Worm (Caenorhabditis elegans) whole organism, late embryonic: ENCODE data around the gene str-196.

Experiments
- C08G9.2 ChIP-seq: sonication (generic microtip); optimal IDR thresholded peaks from 2 replicates; lab custom pipeline; 2016; ENCODE audit warnings: mild to moderate bottlenecking, missing genetic modification characterization, moderate library complexity, missing compliant biosample characterization
- C38D4.7 ChIP-seq: fragments of 200-800 bp; sonication (Bioruptor generic); optimal IDR thresholded peaks from 2 replicates; lab custom pipeline; 2018; ENCODE audit warnings: mild to moderate bottlenecking, missing genetic modification characterization, moderate library complexity, missing compliant biosample characterization
- F13H6.1 ChIP-seq: sonication (generic microtip); optimal IDR thresholded peaks from 2 replicates; lab custom pipeline; 2016; ENCODE audit warnings: missing genetic modification characterization, missing compliant biosample characterization
- K09A11.1 ChIP-seq: sonication (generic microtip); optimal IDR thresholded peaks from 2 replicates; lab custom pipeline; 2017; ENCODE audit warnings: antibody characterized with exemption, mild to moderate bottlenecking, missing genetic modification characterization, missing compliant biosample characterization; ENCODE audit not compliant: insufficient read depth
- Y22D7AL.16 ChIP-seq: sonication (generic microtip); optimal IDR thresholded peaks from 2 replicates; lab custom pipeline; 2016; ENCODE audit warnings: missing genetic modification characterization, missing compliant biosample characterization
- ahr-1 ChIP-seq: sonication (generic microtip); optimal IDR thresholded peaks from 2 replicates; lab custom pipeline; 2016; ENCODE audit warnings: missing genetic modification characterization, missing compliant biosample characterization
- ceh-14 ChIP-seq: sonication (generic microtip); optimal IDR thresholded peaks from 2 replicates; lab custom pipeline; 2016; ENCODE audit warnings: missing genotype, missing genetic modification characterization, missing compliant biosample characterization
- ceh-22 ChIP-seq: sonication (generic microtip); optimal IDR thresholded peaks from 2 replicates; lab custom pipeline; 2017; ENCODE audit warnings: missing biosample characterization, missing genetic modification characterization
- ceh-31 ChIP-seq: sonication (generic microtip); optimal IDR thresholded peaks from 2 replicates; lab custom pipeline; 2016; ENCODE audit warnings: missing genetic modification characterization, missing compliant biosample characterization
- ceh-45 ChIP-seq: fragments of 200-800 bp; sonication (Bioruptor generic); IDR thresholded peaks from 2 replicates; pipeline ENCODE4 v1.3.6; 2022; ENCODE audit warnings: missing genetic modification reagents, missing genetic modification characterization, missing compliant biosample characterization
- ceh-6 ChIP-seq: fragments of 200-800 bp; sonication (Bioruptor generic); optimal IDR thresholded peaks from 2 replicates; lab custom pipeline; 2018; ENCODE audit warnings: mild to moderate bottlenecking, missing genetic modification characterization, missing compliant biosample characterization
- ceh-9 ChIP-seq: sonication (generic microtip); optimal IDR thresholded peaks from 2 replicates; lab custom pipeline; 2016; ENCODE audit warnings: mild to moderate bottlenecking, missing genetic modification characterization, inconsistent platforms, missing compliant biosample characterization
- dmd-4 ChIP-seq: sonication (generic microtip); optimal IDR thresholded peaks from 2 replicates; lab custom pipeline; 2016; ENCODE audit warnings: borderline replicate concordance, missing genetic modification characterization, missing compliant biosample characterization
- elt-2 ChIP-seq: sonication (generic microtip); optimal IDR thresholded peaks from 2 replicates; lab custom pipeline; 2016; ENCODE audit warnings: missing genetic modification reagents, missing genetic modification characterization, missing compliant biosample characterization
- elt-4 ChIP-seq: sonication (generic microtip); optimal IDR thresholded peaks from 2 replicates; lab custom pipeline; 2016; ENCODE audit warnings: missing genetic modification characterization, missing compliant biosample characterization
- ets-4 ChIP-seq: sonication (generic microtip); optimal IDR thresholded peaks from 2 replicates; lab custom pipeline; 2016; ENCODE audit warnings: missing genetic modification characterization, missing compliant biosample characterization
- eyg-1 ChIP-seq: sonication (generic microtip); optimal IDR thresholded peaks from 2 replicates; lab custom pipeline; 2016; ENCODE audit warnings: missing genotype, missing genetic modification characterization, missing compliant biosample characterization
- fax-1 ChIP-seq: sonication (generic microtip); optimal IDR thresholded peaks from 2 replicates; lab custom pipeline; 2016; ENCODE audit warnings: missing genotype, missing genetic modification characterization, missing compliant biosample characterization
- hlh-15 ChIP-seq: sonication (generic microtip); optimal IDR thresholded peaks from 2 replicates; lab custom pipeline; 2016; ENCODE audit warnings: missing genetic modification characterization, missing compliant biosample characterization
- hlh-30 ChIP-seq: sonication (generic microtip); optimal IDR thresholded peaks from 2 replicates; lab custom pipeline; 2017; ENCODE audit warnings: antibody characterized with exemption, missing genetic modification characterization, missing compliant biosample characterization; ENCODE audit not compliant: insufficient read depth
- lim-6 ChIP-seq: sonication (generic microtip); optimal IDR thresholded peaks from 2 replicates; lab custom pipeline; 2016; ENCODE audit warnings: missing genetic modification characterization, missing compliant biosample characterization
- lin-11 ChIP-seq: fragments of 200-800 bp; sonication (Bioruptor generic); optimal IDR thresholded peaks from 2 replicates; lab custom pipeline; 2018; ENCODE audit warnings: mild to moderate bottlenecking, missing genetic modification characterization, missing compliant biosample characterization
- madf-2 ChIP-seq: sonication (generic microtip); optimal IDR thresholded peaks from 2 replicates; lab custom pipeline; 2017; ENCODE audit warnings: missing genetic modification characterization, missing compliant biosample characterization
- nhr-11 ChIP-seq: fragments of 150-350 bp; optimal IDR thresholded peaks from 2 replicates; lab custom pipeline; 2014; ENCODE audit warnings: missing biosample characterization, missing genetic modification characterization
- nhr-232 ChIP-seq: sonication (generic microtip); optimal IDR thresholded peaks from 2 replicates; lab custom pipeline; 2016; ENCODE audit warnings: missing genetic modification characterization, missing compliant biosample characterization
- pag-3 ChIP-seq: sonication (generic microtip); optimal IDR thresholded peaks from 2 replicates; lab custom pipeline; 2016; ENCODE audit warnings: missing compliant biosample characterization, missing genetic modification characterization, borderline replicate concordance
- pat-9 ChIP-seq: fragments of 200-800 bp; sonication (Bioruptor generic); optimal IDR thresholded peaks from 2 replicates; lab custom pipeline; 2018; ENCODE audit warnings: mild to moderate bottlenecking, missing genetic modification characterization, moderate library complexity, missing compliant biosample characterization
- pha-2 ChIP-seq: sonication (generic microtip); optimal IDR thresholded peaks from 2 replicates; lab custom pipeline; 2017; ENCODE audit warnings: mild to moderate bottlenecking, missing genetic modification characterization, missing compliant biosample characterization
- pha-4 ChIP-seq: fragments of 150-350 bp; optimal IDR thresholded peaks from 2 replicates; lab custom pipeline; 2018; ENCODE audit warnings: missing biosample characterization, missing genetic modification reagents, missing genetic modification characterization
- pqm-1 ChIP-seq: sonication (generic microtip); optimal IDR thresholded peaks from 2 replicates; lab custom pipeline; 2016; ENCODE audit warnings: missing genetic modification characterization, missing compliant biosample characterization
- pros-1 ChIP-seq: fragments of 150-350 bp; optimal IDR thresholded peaks from 2 replicates; lab custom pipeline; 2014; ENCODE audit warnings: missing biosample characterization, missing genetic modification reagents, missing genetic modification characterization
- ref-2 ChIP-seq: sonication (generic microtip); optimal IDR thresholded peaks from 2 replicates; lab custom pipeline; 2016; ENCODE audit warnings: missing genetic modification characterization, missing compliant biosample characterization
- unc-3 ChIP-seq, 2 experiments: fragments of 200-800 bp in 1 of 2; sonication (Bioruptor generic) in 1 of 2; sonication (generic microtip) in 1 of 2; conservative IDR thresholded peaks in 1 of 2; optimal IDR thresholded peaks in 1 of 2; 2 replicates each; pipeline versions ENCODE4 v1.3.6 to Lab custom; 2016 to 2022; ENCODE audit warnings: missing compliant biosample characterization in 2 of 2, missing genetic modification characterization in 2 of 2, missing genetic modification reagents in 1 of 2
- unc-55 ChIP-seq: sonication (generic microtip); optimal IDR thresholded peaks from 2 replicates; lab custom pipeline; 2017; ENCODE audit warnings: missing biosample characterization, missing genetic modification reagents, missing genetic modification characterization
- zip-5 ChIP-seq: sonication (generic microtip); optimal IDR thresholded peaks from 2 replicates; lab custom pipeline; 2016; ENCODE audit warnings: missing genetic modification characterization, missing compliant biosample characterization
- ztf-16 ChIP-seq: sonication (generic microtip); optimal IDR thresholded peaks from 2 replicates; lab custom pipeline; 2017; ENCODE audit warnings: missing genetic modification characterization, missing compliant biosample characterization

Gene str-196

ce11 chrV:449130-449529 is 42.4 kb upstream of the str-196 start, which contains the start of gene srh-35:
Gene srh-35 (minus strand): TSS chrV:449230.
- TF ChIP-seq F13H6.1: no peak
- TF ChIP-seq hlh-30: no peak
- TF ChIP-seq lin-11 (tag; lab: Kevin White, UChicago): no peak

ce11 chrV:449685-450084 is 41.8 kb upstream of the str-196 start, which contains the start of gene M02H5.8:
Gene M02H5.8 (plus strand): TSS chrV:449981.
- TF ChIP-seq C38D4.7 (GFP tag; lab: Kevin White, UChicago) (no peak), unc-3 (GFP tag; conservative IDR thresholded peaks at IDR 0.05; lab: Robert Waterston, UW) (no peak), unc-3 (tag; optimal IDR thresholded peaks at IDR 0.05; lab: Kevin White, UChicago) (no peak), ref-2 (tag; lab: Kevin White, UChicago) (no peak), ahr-1 (tag; lab: Kevin White, UChicago) (no peak), madf-2 (no peak)

DNA sequence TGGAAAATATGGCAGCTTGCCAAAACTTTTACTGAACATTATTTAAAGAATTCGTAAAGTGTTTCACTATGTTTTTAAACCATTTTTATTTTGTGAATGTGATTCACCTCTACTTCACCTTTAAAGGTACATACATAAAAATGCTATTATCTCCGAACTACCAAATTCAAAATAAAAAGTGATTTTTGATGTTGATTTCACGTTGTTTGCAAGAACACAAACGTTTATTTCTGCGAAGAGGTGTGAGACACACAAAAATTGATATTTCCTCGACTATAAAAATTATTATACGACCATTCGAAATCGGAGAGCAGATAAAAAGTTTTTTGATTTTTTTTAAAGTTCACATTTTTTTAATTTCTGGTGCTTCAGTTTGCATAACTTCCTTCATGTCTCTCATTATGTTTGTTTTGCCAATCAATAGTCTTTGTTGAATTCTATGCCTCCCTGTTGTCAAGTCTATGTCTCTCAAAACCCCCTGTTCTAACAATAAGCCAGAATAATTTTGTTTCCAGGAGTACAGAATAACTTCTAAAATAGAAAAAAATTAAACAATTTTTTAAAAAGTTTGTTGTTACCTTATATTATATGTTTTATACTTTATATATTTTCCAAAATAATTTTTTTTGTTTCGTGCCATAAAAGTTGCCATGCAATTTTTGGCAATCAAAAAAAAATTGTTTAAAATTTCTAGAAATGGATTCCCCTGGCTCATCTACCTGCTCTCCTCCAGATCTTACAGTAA is 40.6 kb upstream of the str-196 start, which contains the start of gene nhr-123:
nhr-123 (plus strand) TSS at position 695 of the 745 bp plus-strand sequence.
- TF ChIP-seq Y22D7AL.16 (tag; lab: Kevin White, UChicago): no peak
- TF ChIP-seq nhr-232: no peak
- TF ChIP-seq ceh-31 (tag; lab: Kevin White, UChicago): no peak
- TF ChIP-seq ahr-1 (tag; lab: Kevin White, UChicago): no peak
- no peak for TF ChIP-seq ceh-9 (tag; lab: Kevin White, UChicago)
- TF ChIP-seq pat-9 (tag; lab: Kevin White, UChicago): no peak
- TF ChIP-seq hlh-30: no peak
- TF ChIP-seq pag-3: no peak
- TF ChIP-seq unc-55 (GFP tag; lab: Kevin White, UChicago): no peak
- TF ChIP-seq madf-2: no peak
- no peak for TF ChIP-seq pha-2 (tag; lab: Kevin White, UChicago)
- no peak for TF ChIP-seq lim-6 (tag; lab: Kevin White, UChicago)
- TF ChIP-seq zip-5 (tag; lab: Kevin White, UChicago): no peak
- TF ChIP-seq pros-1: no peak
- no peak for TF ChIP-seq ceh-14 (tag; lab: Kevin White, UChicago)
- TF ChIP-seq dmd-4: no peak
- no peak for TF ChIP-seq elt-2
- no peak for TF ChIP-seq ceh-22 (tag; lab: Kevin White, UChicago)

ce11 chrV:453569-453968 is 38.0 kb upstream of the str-196 start, which contains the start of gene nhr-98:
Gene nhr-98 (plus strand): TSS chrV:453869.
- TF ChIP-seq madf-2: no peak
- TF ChIP-seq hlh-15: no peak
- no peak for TF ChIP-seq Y22D7AL.16 (tag; lab: Kevin White, UChicago)
- no peak for TF ChIP-seq ceh-45 (GFP tag; lab: Robert Waterston, UW)

DNA sequence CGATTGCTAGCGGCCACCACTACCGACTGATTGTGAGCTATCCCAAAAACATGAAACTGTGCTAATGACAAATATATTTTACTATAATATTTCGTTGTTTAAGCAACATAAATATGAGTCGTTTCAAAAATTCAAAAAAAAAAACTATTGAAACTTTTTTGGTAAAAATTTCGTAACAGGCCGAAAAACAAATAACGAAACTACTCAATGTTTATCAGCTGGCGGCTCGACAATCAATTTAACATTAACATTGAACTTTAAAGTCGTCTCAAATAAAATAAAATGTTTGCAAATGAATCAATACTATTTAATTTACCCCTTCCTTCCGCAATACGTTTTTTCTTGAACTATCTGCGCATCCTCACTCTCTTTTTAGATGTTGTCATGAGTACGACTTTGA is 33.7 kb upstream of the str-196 start:
- TF ChIP-seq elt-4 (tag; lab: Kevin White, UChicago) (no peak), C38D4.7 (GFP tag; lab: Kevin White, UChicago) (no peak), nhr-11 (tag; lab: Kevin White, UChicago) (no peak), pha-2 (tag; lab: Kevin White, UChicago) (no peak), unc-3 (GFP tag; conservative IDR thresholded peaks at IDR 0.05; lab: Robert Waterston, UW) (no peak), unc-3 (tag; optimal IDR thresholded peaks at IDR 0.05; lab: Kevin White, UChicago) (no peak), K09A11.1 (no peak), ceh-6 (no peak), ets-4 (tag; lab: Kevin White, UChicago) (no peak), elt-2 (no peak), pqm-1 (tag; lab: Kevin White, UChicago) (no peak), madf-2 (no peak), pros-1 (no peak), Y22D7AL.16 (tag; lab: Kevin White, UChicago) (no peak), eyg-1 (no peak), fax-1 (tag; lab: Kevin White, UChicago) (no peak), ahr-1 (tag; lab: Kevin White, UChicago) (no peak), pha-4 (tag; lab: Kevin White, UChicago) (no peak), C08G9.2 (tag; lab: Kevin White, UChicago) (no peak), ztf-16 (no peak)
